Fruit fly (Drosophila melanogaster) whole organism, embryonic: ENCODE data around the gene CG1024.

ENCODE experiments used
- Asciz ChIP-seq: fragments of 200-800 bp; sonication (Bioruptor generic); optimal IDR thresholded peaks from 2 replicates; lab custom pipeline; 2017; ENCODE audit warnings: missing biosample characterization, mild to moderate bottlenecking, missing genetic modification characterization, missing genetic modification reagents
- CG10431 ChIP-seq: fragments of 200-800 bp; sonication (Bioruptor generic); optimal IDR thresholded peaks from 3 replicates; lab custom pipeline; 2018; ENCODE audit warnings: missing biosample characterization, mild to moderate bottlenecking, missing genetic modification characterization
- CG11398 ChIP-seq: fragments of 200-800 bp; sonication (Bioruptor generic); optimal IDR thresholded peaks from 2 replicates; lab custom pipeline; 2016; ENCODE audit warnings: missing biosample characterization, missing genetic modification characterization
- CG13624 ChIP-seq: fragments of 200-800 bp; sonication (Bioruptor generic); optimal IDR thresholded peaks from 2 replicates; lab custom pipeline; 2016; ENCODE audit warnings: missing biosample characterization, missing genetic modification characterization
- CG14667 ChIP-seq: fragments of 200-800 bp; sonication (Bioruptor generic); IDR thresholded peaks from 2 replicates; pipeline ENCODE4 v1.3.6; 2022; ENCODE audit warnings: missing biosample characterization, missing genetic modification characterization
- CG15011 ChIP-seq: fragments of 200-800 bp; sonication (Bioruptor generic); optimal IDR thresholded peaks from 3 replicates; lab custom pipeline; 2018; ENCODE audit warnings: missing biosample characterization, mild to moderate bottlenecking, missing genetic modification characterization
- CG1792 ChIP-seq: fragments of 200-800 bp; sonication (Bioruptor generic); optimal IDR thresholded peaks from 2 replicates; lab custom pipeline; 2016; ENCODE audit warnings: missing biosample characterization, missing genetic modification characterization
- CG18011 ChIP-seq: fragments of 200-800 bp; sonication (Bioruptor generic); optimal IDR thresholded peaks from 2 replicates; lab custom pipeline; 2017; ENCODE audit warnings: missing biosample characterization, missing genetic modification characterization, mild to moderate bottlenecking, moderate library complexity, missing genotype
- CG18599 ChIP-seq: fragments of 200-800 bp; sonication (Bioruptor generic); optimal IDR thresholded peaks from 3 replicates; lab custom pipeline; 2017; ENCODE audit warnings: missing biosample characterization, missing genetic modification characterization, mild to moderate bottlenecking, moderate library complexity, missing genetic modification reagents
- CG2120 ChIP-seq: fragments of 200-800 bp; sonication (Bioruptor generic); optimal IDR thresholded peaks from 3 replicates; lab custom pipeline; 2016; ENCODE audit warnings: missing biosample characterization, missing genetic modification characterization
- CG2199 ChIP-seq: fragments of 200-800 bp; sonication (Bioruptor generic); IDR thresholded peaks from 3 replicates; pipeline ENCODE4 v1.3.6; 2022; ENCODE audit warnings: missing biosample characterization, missing genetic modification characterization
- CG3065 ChIP-seq: fragments of 200-800 bp; sonication (Bioruptor generic); optimal IDR thresholded peaks from 2 replicates; lab custom pipeline; 2016; ENCODE audit warnings: missing biosample characterization, missing genetic modification characterization
- CG32532 ChIP-seq: fragments of 200-800 bp; sonication (Bioruptor generic); IDR thresholded peaks from 2 replicates; pipeline ENCODE4 v1.3.6; 2022; ENCODE audit warnings: missing biosample characterization, missing genetic modification characterization
- CG3407 ChIP-seq: fragments of 200-800 bp; sonication (Bioruptor generic); optimal IDR thresholded peaks from 2 replicates; lab custom pipeline; 2018; ENCODE audit warnings: missing biosample characterization, mild to moderate bottlenecking, missing genetic modification characterization
- CG4360 ChIP-seq: fragments of 200-800 bp; sonication (Bioruptor generic); IDR thresholded peaks from 2 replicates; pipeline ENCODE4 v1.3.6; 2022; ENCODE audit warnings: missing biosample characterization, missing genetic modification characterization
- CG43689 ChIP-seq: fragments of 200-800 bp; sonication (Bioruptor generic); IDR thresholded peaks from 2 replicates; pipeline ENCODE4 v1.3.6; 2022; ENCODE audit warnings: missing biosample characterization, missing genetic modification characterization
- CG4854 ChIP-seq: fragments of 200-800 bp; sonication (Bioruptor generic); optimal IDR thresholded peaks from 2 replicates; lab custom pipeline; 2016; ENCODE audit warnings: missing biosample characterization, missing genetic modification characterization, inconsistent platforms
- CG6854 ChIP-seq: fragments of 200-800 bp; sonication (Bioruptor generic); optimal IDR thresholded peaks from 3 replicates; lab custom pipeline; 2017; ENCODE audit warnings: missing biosample characterization, mild to moderate bottlenecking, missing genetic modification characterization
- CG7928 ChIP-seq: fragments of 200-800 bp; sonication (Bioruptor generic); optimal IDR thresholded peaks from 2 replicates; lab custom pipeline; 2017; ENCODE audit warnings: missing biosample characterization, mild to moderate bottlenecking, missing genetic modification characterization
- CTCF ChIP-seq: fragments of 200-800 bp; sonication (Bioruptor generic); optimal IDR thresholded peaks from 2 replicates; lab custom pipeline; 2017; ENCODE audit warnings: missing biosample characterization, mild to moderate bottlenecking, missing genetic modification characterization, moderate library complexity
- CoRest ChIP-seq: fragments of 200-800 bp; sonication (Bioruptor generic); optimal IDR thresholded peaks from 3 replicates; lab custom pipeline; 2018; ENCODE audit warnings: missing biosample characterization, mild to moderate bottlenecking, missing genetic modification characterization, moderate library complexity
- Dip3 ChIP-seq: fragments of 200-800 bp; sonication (Bioruptor generic); optimal IDR thresholded peaks from 3 replicates; lab custom pipeline; 2016; ENCODE audit warnings: missing biosample characterization, missing genetic modification characterization
- Drgx ChIP-seq: fragments of 200-800 bp; sonication (Bioruptor generic); IDR thresholded peaks from 2 replicates; pipeline ENCODE4 v1.3.6; 2022; ENCODE audit warnings: missing biosample characterization, missing genetic modification characterization
- ERR ChIP-seq: fragments of 200-800 bp; sonication (Bioruptor generic); optimal IDR thresholded peaks from 2 replicates; lab custom pipeline; 2016; ENCODE audit warnings: missing biosample characterization, missing genetic modification characterization
- Gsc ChIP-seq: fragments of 200-800 bp; sonication (Bioruptor generic); IDR thresholded peaks from 2 replicates; pipeline ENCODE4 v1.3.6; 2022; ENCODE audit warnings: missing biosample characterization, missing genetic modification characterization
- Hey ChIP-seq: fragments of 200-800 bp; sonication (Bioruptor generic); optimal IDR thresholded peaks from 3 replicates; lab custom pipeline; 2018; ENCODE audit warnings: missing biosample characterization, mild to moderate bottlenecking, missing genetic modification characterization
- Kr ChIP-seq: fragments of 200-800 bp; sonication (Bioruptor generic); optimal IDR thresholded peaks from 2 replicates; lab custom pipeline; 2017; ENCODE audit warnings: missing biosample characterization, mild to moderate bottlenecking, missing genetic modification characterization
- Rx ChIP-seq: fragments of 200-800 bp; sonication (Bioruptor generic); IDR thresholded peaks from 2 replicates; pipeline ENCODE4 v1.3.6; 2022; ENCODE audit warnings: missing biosample characterization, missing genetic modification characterization
- Six4 ChIP-seq: fragments of 200-800 bp; sonication (Bioruptor generic); optimal IDR thresholded peaks from 2 replicates; lab custom pipeline; 2016; ENCODE audit warnings: missing biosample characterization, missing genetic modification characterization
- Sry-δ ChIP-seq: fragments of 200-800 bp; sonication (Bioruptor generic); optimal IDR thresholded peaks from 2 replicates; lab custom pipeline; 2016; ENCODE audit warnings: missing biosample characterization, missing genetic modification characterization
- Stat92E ChIP-seq, 3 experiments: fragments of >200 bp in 2 of 3; fragments of 200-800 bp in 1 of 3; sonication (Bioruptor generic) in 1 of 3; optimal IDR thresholded peaks; 2 replicates each; lab custom pipeline; 2017 to 2019; ENCODE audit warnings: missing biosample characterization in 3 of 3, missing genetic modification characterization in 3 of 3, mild to moderate bottlenecking in 1 of 3, moderate library complexity in 1 of 3
- TFAM ChIP-seq: fragments of 200-800 bp; sonication (Bioruptor generic); optimal IDR thresholded peaks from 2 replicates; lab custom pipeline; 2017; ENCODE audit warnings: missing biosample characterization, missing genetic modification characterization, inconsistent platforms
- Taf1 ChIP-seq: fragments of 200-800 bp; sonication (Bioruptor generic); IDR thresholded peaks from 2 replicates; pipeline ENCODE4 v1.3.6; 2022; ENCODE audit warnings: missing biosample characterization, missing genetic modification characterization
- ato ChIP-seq: fragments of 200-800 bp; sonication (Bioruptor generic); IDR thresholded peaks from 2 replicates; pipeline ENCODE4 v1.3.6; 2022; ENCODE audit warnings: missing biosample characterization, missing genetic modification characterization; ENCODE audit not compliant: partially characterized antibody
- bigmax ChIP-seq: fragments of 200-800 bp; sonication (Bioruptor generic); optimal IDR thresholded peaks from 2 replicates; lab custom pipeline; 2018; ENCODE audit warnings: missing biosample characterization, mild to moderate bottlenecking, missing genetic modification characterization
- caup ChIP-seq: fragments of 200-800 bp; sonication (Bioruptor generic); optimal IDR thresholded peaks from 3 replicates; lab custom pipeline; 2017; ENCODE audit warnings: missing biosample characterization, mild to moderate bottlenecking, missing genetic modification characterization, moderate library complexity; ENCODE audit not compliant: severe bottlenecking
- chm ChIP-seq: fragments of 200-800 bp; sonication (Bioruptor generic); IDR thresholded peaks from 2 replicates; pipeline ENCODE4 v1.3.6; 2022; ENCODE audit warnings: missing biosample characterization, missing genetic modification characterization
- ewg ChIP-seq: fragments of 200-800 bp; sonication (Bioruptor generic); optimal IDR thresholded peaks from 3 replicates; lab custom pipeline; 2017; ENCODE audit warnings: mild to moderate bottlenecking, missing biosample characterization, missing genetic modification reagents, missing genetic modification characterization
- inv ChIP-seq: fragments of 200-800 bp; sonication (Bioruptor generic); IDR thresholded peaks from 2 replicates; pipeline ENCODE4 v1.3.6; 2022; ENCODE audit warnings: missing biosample characterization, missing genetic modification characterization; ENCODE audit not compliant: partially characterized antibody
- mam ChIP-seq: fragments of 200-800 bp; sonication (Bioruptor generic); optimal IDR thresholded peaks from 3 replicates; lab custom pipeline; 2016; ENCODE audit warnings: missing biosample characterization, missing genetic modification characterization
- pfk ChIP-seq: fragments of 200-800 bp; sonication (Bioruptor generic); optimal IDR thresholded peaks from 2 replicates; lab custom pipeline; 2018; ENCODE audit warnings: missing biosample characterization, mild to moderate bottlenecking, missing genetic modification characterization, moderate library complexity
- rib ChIP-seq: fragments of 200-800 bp; sonication (Bioruptor generic); IDR thresholded peaks from 2 replicates; pipeline ENCODE4 v1.3.6; 2022; ENCODE audit warnings: missing biosample characterization, missing genetic modification characterization
- stc ChIP-seq: fragments of 200-800 bp; sonication (Bioruptor generic); IDR thresholded peaks from 2 replicates; pipeline ENCODE4 v1.3.6; 2022; ENCODE audit warnings: missing biosample characterization, missing genetic modification characterization
- unc-4 ChIP-seq: fragments of 200-800 bp; sonication (Bioruptor generic); IDR thresholded peaks from 2 replicates; pipeline ENCODE4 v1.3.6; 2022; ENCODE audit warnings: missing biosample characterization, missing genetic modification characterization; ENCODE audit not compliant: partially characterized antibody
- unpg ChIP-seq: fragments of 200-800 bp; sonication (Bioruptor generic); optimal IDR thresholded peaks from 3 replicates; lab custom pipeline; 2018; ENCODE audit warnings: missing biosample characterization, mild to moderate bottlenecking, missing genetic modification characterization, moderate library complexity
- vnd ChIP-seq: fragments of 200-800 bp; sonication (Bioruptor generic); IDR thresholded peaks from 3 replicates; pipeline ENCODE4 v1.3.6; 2022; ENCODE audit warnings: missing biosample characterization, missing genetic modification characterization; ENCODE audit not compliant: partially characterized antibody

CG1024 gene

DNA sequence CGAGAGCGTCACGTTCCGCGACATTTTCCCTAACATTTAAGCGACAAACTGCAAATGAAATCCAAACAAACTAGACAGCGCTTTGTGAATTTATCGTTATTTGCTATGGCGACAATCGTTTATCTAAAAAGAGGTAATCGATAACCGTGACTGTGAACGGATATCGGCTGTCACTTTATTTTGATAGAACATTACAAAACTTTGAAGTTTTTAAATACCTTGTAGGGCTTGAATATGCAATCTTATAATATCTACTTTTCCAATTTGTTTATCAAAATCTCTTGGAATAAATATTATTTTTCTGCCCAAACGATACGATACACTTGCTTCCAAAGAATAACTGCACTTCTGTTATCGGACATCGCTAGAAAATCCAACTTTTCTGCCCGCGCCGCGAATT, at the start of gene CG1024, which contains the start of gene TfIIFalpha (continued):
- TF ChIP-seq CG18599: no peak
- TF ChIP-seq Taf1 (GFP tag; lab: Robert Waterston, UW): no peak
- no peak for TF ChIP-seq CG3065
- TF ChIP-seq bigmax (GFP tag; lab: Kevin White, UChicago): no peak
- TF ChIP-seq unc-4: peak; percentile 88
- no peak for TF ChIP-seq Six4 (GFP tag; lab: Kevin White, UChicago)
- TF ChIP-seq inv: peak; percentile 84
- no peak for TF ChIP-seq chm
- TF ChIP-seq CG6854 (GFP tag; lab: Kevin White, UChicago): no peak
- TF ChIP-seq mam: peak; percentile 8
- peak; percentile 88 for TF ChIP-seq ato (GFP tag; lab: Robert Waterston, UW)
- TF ChIP-seq Stat92E (GFP tag; optimal IDR thresholded peaks at IDR 0.05; lab: Kevin White, UChicago): peak in 1 of 3 experiments; percentile 24
- no peak for TF ChIP-seq Asciz
- TF ChIP-seq Rx: no peak
- no peak for TF ChIP-seq ewg
- TF ChIP-seq ERR (GFP tag; lab: Kevin White, UChicago): no peak
- no peak for TF ChIP-seq CG32532 (GFP tag; lab: Robert Waterston, UW)
- TF ChIP-seq CG4360 (GFP tag; lab: Robert Waterston, UW): no peak

DNA sequence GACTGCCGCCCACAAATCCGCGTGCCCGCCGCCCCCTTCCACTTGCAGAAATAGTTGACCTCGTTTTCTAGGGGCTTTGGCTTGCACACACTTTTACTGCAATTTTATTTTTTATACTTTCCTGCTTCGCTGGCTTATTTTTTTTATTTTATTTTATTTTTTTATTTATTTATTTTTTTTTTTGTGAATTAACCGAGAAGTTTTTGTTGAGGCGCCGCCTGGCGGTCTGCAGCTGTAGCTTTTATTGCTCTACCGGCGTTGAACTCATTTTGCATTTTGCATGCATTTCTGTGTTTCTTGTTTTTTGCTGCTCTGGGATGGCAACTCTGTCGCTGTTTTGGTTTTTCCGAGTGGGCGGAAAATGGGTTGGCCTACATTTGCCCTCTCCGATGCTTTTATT, 49.6 kb upstream of the CG1024 start:
- no peak for TF ChIP-seq Sry-δ (GFP tag; lab: Kevin White, UChicago)
- peak; percentile 60 for TF ChIP-seq Drgx (GFP tag; lab: Robert Waterston, UW)
- peak; percentile 80 for TF ChIP-seq CTCF (GFP tag; lab: Kevin White, UChicago)

DNA sequence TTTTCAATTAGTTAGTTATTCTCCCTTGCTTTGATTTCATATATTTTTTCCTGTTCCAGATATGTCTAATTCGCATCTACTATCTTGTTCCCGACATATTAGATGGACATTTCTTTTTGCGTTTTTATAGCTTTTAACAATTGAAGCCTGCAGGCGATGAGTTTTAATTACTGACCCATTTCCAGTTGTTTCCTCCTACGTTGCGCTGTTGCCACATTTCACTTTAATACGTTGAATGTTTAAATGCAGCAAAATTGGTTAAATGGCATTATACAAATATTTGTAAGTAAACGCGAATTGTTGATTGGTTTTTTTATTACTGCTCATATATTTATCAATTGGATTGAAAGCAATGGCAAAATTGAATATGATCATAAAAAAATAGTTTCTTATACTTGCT, 48.8 kb upstream of the CG1024 start:
- TF ChIP-seq Gsc (GFP tag; lab: Robert Waterston, UW) (no peak), CG15011 (GFP tag; lab: Kevin White, UChicago) (no peak), CG7928 (GFP tag; lab: Kevin White, UChicago) (no peak), pfk (GFP tag; lab: Kevin White, UChicago) (peak; percentile 6), CG43689 (GFP tag; lab: Robert Waterston, UW) (no peak), TFAM (GFP tag; lab: Kevin White, UChicago) (no peak), CG3407 (GFP tag; lab: Kevin White, UChicago) (peak; percentile 99)
- TF ChIP-seq, all 482 proteins: peak for 2

DNA sequence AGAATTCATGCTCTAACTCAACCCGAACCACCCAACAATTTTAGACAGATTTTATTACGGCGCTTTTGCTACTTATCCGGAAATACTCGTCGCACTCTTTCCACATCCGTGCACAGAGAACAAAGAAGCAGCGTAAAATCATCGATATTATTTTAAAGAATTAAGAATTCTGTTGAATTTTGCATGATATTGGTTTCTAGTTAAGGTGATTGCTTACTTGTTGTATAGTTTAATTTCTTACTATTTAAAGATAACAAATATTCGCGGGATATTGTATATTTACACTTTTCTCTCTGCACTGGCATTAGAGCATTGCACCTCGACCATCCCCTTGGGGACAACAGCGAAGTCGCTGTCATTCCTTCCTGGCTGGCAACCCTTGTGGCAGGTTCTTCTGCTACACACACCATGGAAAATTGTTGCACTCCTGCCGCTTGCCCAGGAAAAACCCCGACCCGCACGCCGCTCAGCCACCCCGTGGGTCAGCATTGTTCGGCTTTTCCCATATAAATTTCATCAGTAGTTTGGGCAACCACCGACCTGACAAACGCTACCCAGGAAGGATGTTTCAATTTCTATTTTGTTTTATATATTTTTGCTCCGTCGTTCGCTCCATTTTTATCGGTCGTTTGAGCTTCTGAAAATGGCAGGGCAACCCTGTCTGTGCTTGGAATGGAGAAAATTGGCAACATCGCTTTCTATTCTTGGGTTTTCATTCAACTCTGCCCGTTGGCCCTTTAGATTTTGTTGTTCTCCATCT, 47.7 kb upstream of the CG1024 start:
- TF ChIP-seq CG14667 (GFP tag; lab: Robert Waterston, UW): no peak; the same call in 1 of the 2 replicates
- TF ChIP-seq rib (GFP tag; lab: Robert Waterston, UW): no peak
- peak; percentile 17 for TF ChIP-seq CG1792 (GFP tag; lab: Kevin White, UChicago)
- no peak for TF ChIP-seq vnd (GFP tag; lab: Robert Waterston, UW)
- TF ChIP-seq CG13624: peak; percentile 10
- TF ChIP-seq ato (GFP tag; lab: Robert Waterston, UW): no peak
- 0 out of 3 replicates have a peak, but pooled peaks have one; percentile 41 for TF ChIP-seq CG2199 (GFP tag; lab: Robert Waterston, UW)
- peak; percentile 50 for TF ChIP-seq CG4854 (GFP tag; lab: Kevin White, UChicago)
- no peak for TF ChIP-seq CG10431 (GFP tag; lab: Kevin White, UChicago)
- TF ChIP-seq Hey: peak; percentile 55
- TF ChIP-seq CG11398 (GFP tag; lab: Kevin White, UChicago): no peak
- no peak for TF ChIP-seq CG18011 (GFP tag; lab: Kevin White, UChicago)
- peak; percentile 50 for TF ChIP-seq CoRest
- TF ChIP-seq Dip3 (GFP tag; lab: Kevin White, UChicago): peak; percentile 5
- no peak for TF ChIP-seq Kr (GFP tag; lab: Kevin White, UChicago)
- TF ChIP-seq stc (GFP tag; lab: Robert Waterston, UW): peak; percentile 69
- TF ChIP-seq CG2120 (GFP tag; lab: Kevin White, UChicago): peak; percentile 60
- peak; percentile 44 for TF ChIP-seq caup (GFP tag; lab: Kevin White, UChicago)
- peak; percentile 67 for TF ChIP-seq unpg (GFP tag; lab: Kevin White, UChicago)
- no peak for TF ChIP-seq CG3065
